Fruit fly (Drosophila melanogaster) whole organism: ENCODE data around the gene Gnf1.

ENCODE experiments used
- CG8478 ChIP-seq: fragments of >200 bp; optimal IDR thresholded peaks from 2 replicates; lab custom pipeline; 2018; ENCODE audit warnings: inconsistent platforms
- Dll ChIP-seq: fragments of >200 bp; optimal IDR thresholded peaks from 2 replicates; lab custom pipeline; 2017
- EcR ChIP-seq, 2 experiments: fragments of >200 bp; optimal IDR thresholded peaks; 2 replicates each; lab custom pipeline; 2017; ENCODE audit warnings: missing biosample characterization in 2 of 2, missing genetic modification characterization in 2 of 2, missing genetic modification reagents in 2 of 2
- pan ChIP-seq: fragments of >200 bp; optimal IDR thresholded peaks from 2 replicates; lab custom pipeline; 2017
- psq ChIP-seq: fragments of >200 bp; optimal IDR thresholded peaks from 2 replicates; lab custom pipeline; 2017
- usp ChIP-seq: fragments of >200 bp; optimal IDR thresholded peaks from 2 replicates; lab custom pipeline; 2017; ENCODE audit warnings: missing biosample characterization, missing genetic modification characterization, mixed read lengths

DNA sequence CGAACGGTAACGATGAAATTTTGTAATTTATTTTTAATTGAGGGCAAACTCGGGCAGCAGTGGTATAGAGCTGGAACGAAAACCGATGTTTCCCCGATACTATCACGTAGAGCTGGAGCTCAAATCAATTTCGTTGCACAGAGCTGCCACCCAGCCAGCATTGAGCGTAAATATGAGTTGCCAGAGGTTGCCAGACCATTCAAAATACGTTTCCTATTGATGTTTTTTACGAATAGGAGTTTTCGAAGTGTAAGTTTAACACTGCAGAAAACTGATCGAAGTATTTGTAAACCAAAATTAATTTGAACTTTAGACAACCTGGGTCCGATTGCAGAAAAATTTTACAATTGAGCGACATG lies 46.1 kb downstream of the Gnf1 start, which contains the start of gene Ubc6:
- TF ChIP-seq pan (lab: Kevin White, UChicago): no peak
- TF ChIP-seq usp (GFP tag; lab: Kevin White, UChicago): no peak
- no peak for TF ChIP-seq CG8478
- no peak for TF ChIP-seq psq
- peak in 1 of 2 experiments; percentile 28 for TF ChIP-seq EcR (GFP tag; optimal IDR thresholded peaks at IDR 0.05; lab: Kevin White, UChicago)
- TF ChIP-seq Dll (lab: Kevin White, UChicago): no peak
